Fruit fly (Drosophila melanogaster): ENCODE data around the gene Irp-1A.

Gene Irp-1A

dm6 chr3R:22747423-22748090 is 23.2 kb upstream of the Irp-1A start, which contains the start of gene CG17141 (continued):
- no peak for TF ChIP-seq dmrt11E (tag; optimal IDR thresholded peaks at IDR 0.05)
- 0 out of 4 replicates have a peak, but pooled peaks have one; percentile 20 for TF ChIP-seq chinmo (GFP tag; IDR thresholded peaks at IDR 0.05; ENCODE audit: partially characterized antibody)
- TF ChIP-seq CG12769 (tag; optimal IDR thresholded peaks at IDR 0.05) = no peak
- TF ChIP-seq Lpt (GFP tag; optimal IDR thresholded peaks at IDR 0.05) = no peak
- TF ChIP-seq hb (GFP tag; IDR thresholded peaks at IDR 0.05; ENCODE audit: partially characterized antibody) = no peak; the same call in 2 of the 3 replicates
- no peak for TF ChIP-seq CG1792 (GFP tag; optimal IDR thresholded peaks at IDR 0.05)
- peak; percentile 43; the same call in 1 of the 3 replicates for TF ChIP-seq knrl (GFP tag; IDR thresholded peaks at IDR 0.05; ENCODE audit: partially characterized antibody)
- TF ChIP-seq lmd (GFP tag; IDR thresholded peaks at IDR 0.05) = no peak
- no peak for TF ChIP-seq sug (tag; optimal IDR thresholded peaks at IDR 0.05)
- no peak for TF ChIP-seq bsh (GFP tag; optimal IDR thresholded peaks at IDR 0.05)
- TF ChIP-seq pan (optimal IDR thresholded peaks at IDR 0.05) = no peak
- TF ChIP-seq pan (GFP tag; optimal IDR thresholded peaks at IDR 0.05 in 1 of 2, IDR thresholded peaks at IDR 0.05 in 1 of 2) = no peak
- TF ChIP-seq ci (GFP tag; IDR thresholded peaks at IDR 0.05) = peak; percentile 42; the same call in 1 of the 3 replicates
- peak; percentile 97 for TF ChIP-seq E2f2 (GFP tag; IDR thresholded peaks at IDR 0.05)
- peak; percentile 27; the same call in 1 of the 2 replicates for TF ChIP-seq sna (GFP tag; IDR thresholded peaks at IDR 0.05; ENCODE audit: partially characterized antibody)
- peak; percentile 12; the same call in 1 of the 3 replicates for TF ChIP-seq row (GFP tag; IDR thresholded peaks at IDR 0.05)
- TF ChIP-seq YL-1 (GFP tag; optimal IDR thresholded peaks at IDR 0.05) = peak; percentile 67
- TF ChIP-seq Abd-B (GFP tag; optimal IDR thresholded peaks at IDR 0.05) = no peak
- TF ChIP-seq sim (GFP tag; IDR thresholded peaks at IDR 0.05) = no peak
- peak; percentile 69 for TF ChIP-seq Ets65A (GFP tag)
- no peak for TF ChIP-seq CG8281 (tag; optimal IDR thresholded peaks at IDR 0.05)
- no peak for TF ChIP-seq croc (GFP tag; conservative IDR thresholded peaks at IDR 0.05)
- no peak for TF ChIP-seq gsb (GFP tag; IDR thresholded peaks at IDR 0.05)
- TF ChIP-seq odd (GFP tag; optimal IDR thresholded peaks at IDR 0.05) = no peak
- peak; percentile 39 for TF ChIP-seq BEAF-32 (GFP tag; optimal IDR thresholded peaks at IDR 0.05)
- peak; percentile 61 for TF ChIP-seq ato (GFP tag; IDR thresholded peaks at IDR 0.05; ENCODE audit: partially characterized antibody)
- no peak for TF ChIP-seq CG9609 (GFP tag; optimal IDR thresholded peaks at IDR 0.05)
- no peak for TF ChIP-seq CG12942 (GFP tag; optimal IDR thresholded peaks at IDR 0.05)
- no peak for TF ChIP-seq CG5245 (GFP tag; optimal IDR thresholded peaks at IDR 0.05)
- TF ChIP-seq Bgb (GFP tag; IDR thresholded peaks at IDR 0.05; ENCODE audit: partially characterized antibody) = peak; percentile 45; the same call in 1 of the 2 replicates
- no peak for TF ChIP-seq yki (optimal IDR thresholded peaks at IDR 0.05)
- TF ChIP-seq B-H2 (GFP tag; optimal IDR thresholded peaks at IDR 0.05) = no peak
- TF ChIP-seq GATAe (GFP tag; conservative IDR thresholded peaks at IDR 0.05) = no peak
- TF ChIP-seq Rfx (GFP tag; IDR thresholded peaks at IDR 0.05) = 0 out of 2 replicates have a peak, but pooled peaks have one; percentile 22
- TF ChIP-seq Myb (GFP tag; optimal IDR thresholded peaks at IDR 0.05) = peak; percentile 87
- TF ChIP-seq CG12219 (GFP tag; optimal IDR thresholded peaks at IDR 0.05) = no peak
- TF ChIP-seq CG6254 (GFP tag; optimal IDR thresholded peaks at IDR 0.05) = no peak
- TF ChIP-seq CG15479 (GFP tag; optimal IDR thresholded peaks at IDR 0.05) = no peak
- TF ChIP-seq pfk (GFP tag; optimal IDR thresholded peaks at IDR 0.05) = no peak
- peak; percentile 9 for TF ChIP-seq CG10431 (GFP tag; optimal IDR thresholded peaks at IDR 0.05)
- TF ChIP-seq Ets97D (GFP tag; optimal IDR thresholded peaks at IDR 0.05) = peak; percentile 31
- TF ChIP-seq Dp (GFP tag; optimal IDR thresholded peaks at IDR 0.05) = peak; percentile 97
- TF ChIP-seq ftz-f1 (GFP tag; optimal IDR thresholded peaks at IDR 0.05) = no peak
- no peak for TF ChIP-seq gro (GFP tag; optimal IDR thresholded peaks at IDR 0.05)
- peak; percentile 36 for TF ChIP-seq trem (tag; optimal IDR thresholded peaks at IDR 0.05)
- TF ChIP-seq Nf-YA (GFP tag; IDR thresholded peaks at IDR 0.05) = no peak
- no peak for TF ChIP-seq Rx (GFP tag; IDR thresholded peaks at IDR 0.05)
- TF ChIP-seq Pdp1 (GFP tag; optimal IDR thresholded peaks at IDR 0.05) = peak in 1 of 2 experiments; percentile 99
- TF ChIP-seq Med (GFP tag) = peak; percentile 73
- no peak for TF ChIP-seq H2.0 (GFP tag; IDR thresholded peaks at IDR 0.05)
